Fruit fly (Drosophila melanogaster) whole organism: ENCODE measurements around the gene CG15403.

Experiments
- Dll ChIP-seq: fragments of >200 bp; optimal IDR thresholded peaks from 2 replicates; lab custom pipeline; 2017
- pan ChIP-seq: fragments of >200 bp; optimal IDR thresholded peaks from 2 replicates; lab custom pipeline; 2017
- psq ChIP-seq: fragments of >200 bp; optimal IDR thresholded peaks from 2 replicates; lab custom pipeline; 2017

- TF ChIP-seq Dll (lab: Kevin White, UChicago) (no peak), pan (lab: Kevin White, UChicago) (no peak), psq (lab: Kevin White, UChicago) (no peak)
These were observed 45.5 kb upstream of the CG15403 start for dm6 chr2L:3082895-3083294.
